Worm (Caenorhabditis elegans): ENCODE measurements around the gene josd-1.

josd-1 gene

ce11 chrIII:2800743-2801142, 35.7 kb upstream of the josd-1 start:
- TF ChIP-seq ceh-9 (tag; optimal IDR thresholded peaks at IDR 0.05), result no peak
- TF ChIP-seq sox-2 (GFP tag; IDR thresholded peaks at IDR 0.05), result no peak
- TF ChIP-seq sdc-2 (tag; optimal IDR thresholded peaks at IDR 0.05), result no peak
- TF ChIP-seq pat-9 (tag; optimal IDR thresholded peaks at IDR 0.05), result no peak
- TF ChIP-seq odd-2 (tag; optimal IDR thresholded peaks at IDR 0.05), result no peak
- TF ChIP-seq ceh-2 (tag; optimal IDR thresholded peaks at IDR 0.05), result no peak
- no peak for TF ChIP-seq fax-1 (tag; optimal IDR thresholded peaks at IDR 0.05)
- no peak for TF ChIP-seq syd-9 (tag; optimal IDR thresholded peaks at IDR 0.05)
- no peak for TF ChIP-seq ahr-1 (tag; optimal IDR thresholded peaks at IDR 0.05)

DNA sequence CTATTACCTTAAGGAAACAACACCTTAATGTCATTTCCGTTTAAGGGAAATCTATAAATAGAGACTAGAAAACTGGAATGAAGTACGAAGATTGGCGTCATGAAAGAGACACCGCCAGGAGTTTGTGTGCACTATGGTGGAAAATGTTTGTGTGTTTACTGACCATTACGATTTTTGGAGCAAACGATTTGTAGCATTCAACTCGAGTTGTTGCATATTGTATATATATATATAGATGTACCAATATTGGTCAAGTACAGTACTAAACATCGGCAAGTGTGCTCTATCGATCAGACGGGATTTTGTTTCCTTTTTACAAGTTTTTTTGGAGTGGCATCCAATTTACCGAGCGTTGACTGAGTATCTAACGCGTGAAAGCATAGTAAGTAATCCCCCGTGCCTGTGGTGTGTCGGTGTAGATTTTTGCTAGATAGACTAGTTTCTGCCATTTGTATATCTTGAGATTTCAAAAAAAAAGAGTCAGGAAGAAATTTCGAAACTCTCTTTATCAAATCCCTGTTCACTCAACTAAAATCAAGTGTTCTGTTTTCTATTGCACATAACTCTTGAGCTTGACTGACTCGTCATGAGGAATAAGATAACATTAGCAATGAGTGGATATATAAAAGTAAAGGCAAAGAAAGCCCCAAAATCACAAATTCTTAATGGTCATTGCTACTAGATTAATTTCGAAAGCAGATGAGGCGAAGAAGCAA, 34.5 kb upstream of the josd-1 start, which contains the start of the genes twk-45 and Y71H2AM.25:
TSS of gene twk-45 (minus strand) at position 101 of the 716 bp plus-strand sequence.
TSS of gene Y71H2AM.25 (plus strand) at position 666 of the 716 bp plus-strand sequence.
- TF ChIP-seq hlh-8 (tag; optimal IDR thresholded peaks at IDR 0.05) (no peak), odd-2 (tag; optimal IDR thresholded peaks at IDR 0.05) (no peak), pha-2 (tag; optimal IDR thresholded peaks at IDR 0.05) (no peak), tbx-7 (tag; optimal IDR thresholded peaks at IDR 0.05) (no peak), C08G9.2 (tag; optimal IDR thresholded peaks at IDR 0.05) (no peak), npax-4 (tag; optimal IDR thresholded peaks at IDR 0.05) (no peak), dve-1 (tag; optimal IDR thresholded peaks at IDR 0.05) (no peak), fkh-6 (tag; optimal IDR thresholded peaks at IDR 0.05) (no peak), pat-9 (tag; optimal IDR thresholded peaks at IDR 0.05) (no peak), pha-4 (tag; optimal IDR thresholded peaks at IDR 0.05) (no peak), nhr-11 (tag; optimal IDR thresholded peaks at IDR 0.05) (no peak), nhr-232 (tag; optimal IDR thresholded peaks at IDR 0.05) (no peak), ceh-19 (GFP tag; optimal IDR thresholded peaks at IDR 0.05) (no peak), zip-5 (tag; optimal IDR thresholded peaks at IDR 0.05) (no peak), ama-1 (optimal IDR thresholded peaks at IDR 0.05) (no peak), F13H6.1 (tag; optimal IDR thresholded peaks at IDR 0.05) (no peak), fax-1 (tag; optimal IDR thresholded peaks at IDR 0.05) (no peak), unc-3 (GFP tag; conservative IDR thresholded peaks at IDR 0.05) (no peak), unc-3 (tag; optimal IDR thresholded peaks at IDR 0.05) (no peak), C38D4.7 (GFP tag; optimal IDR thresholded peaks at IDR 0.05) (no peak)

- no peak for TF ChIP-seq dve-1 (tag; optimal IDR thresholded peaks at IDR 0.05)
- TF ChIP-seq hlh-30 (tag; optimal IDR thresholded peaks at IDR 0.05; ENCODE audit: insufficient read depth), result peak; percentile 95
These were observed 32.0 kb upstream of the josd-1 start for ce11 chrIII:2804461-2804860.

- TF ChIP-seq C08G9.2 (tag; optimal IDR thresholded peaks at IDR 0.05) (no peak), hlh-8 (tag; optimal IDR thresholded peaks at IDR 0.05) (no peak), sox-4 (tag; optimal IDR thresholded peaks at IDR 0.05) (no peak), ceh-31 (tag; optimal IDR thresholded peaks at IDR 0.05) (no peak), nfya-1 (tag; optimal IDR thresholded peaks at IDR 0.05) (peak; percentile 9), che-1 (tag; optimal IDR thresholded peaks at IDR 0.05) (no peak), unc-42 (tag; optimal IDR thresholded peaks at IDR 0.05) (peak; percentile 52), elt-2 (tag; optimal IDR thresholded peaks at IDR 0.05) (no peak)
These were observed 31.4 kb upstream of the josd-1 start, which contains the start of gene Y71H2AM.3 for ce11 chrIII:2805084-2805483. Y71H2AM.3 (plus strand) TSS chrIII:2805430.

ce11 chrIII:2811410-2811809, 25.0 kb upstream of the josd-1 start:
- TF ChIP-seq ceh-31 (tag; optimal IDR thresholded peaks at IDR 0.05) (no peak), hlh-8 (tag; optimal IDR thresholded peaks at IDR 0.05) (no peak), dve-1 (tag; optimal IDR thresholded peaks at IDR 0.05) (no peak), pat-9 (tag; optimal IDR thresholded peaks at IDR 0.05) (no peak), ceh-30 (tag; optimal IDR thresholded peaks at IDR 0.05) (no peak)
